Fruit fly (Drosophila melanogaster) whole organism, embryonic: ENCODE measurements around the gene mahe.

ENCODE experiments used
- ATbp ChIP-seq: fragments of 200-800 bp; sonication (Bioruptor generic); optimal IDR thresholded peaks from 2 replicates; lab custom pipeline; 2017; ENCODE audit warnings: missing biosample characterization, mild to moderate bottlenecking, missing genetic modification characterization, missing genetic modification reagents
- B-H1 ChIP-seq: fragments of 200-800 bp; sonication (Bioruptor generic); IDR thresholded peaks from 3 replicates; pipeline ENCODE4 v1.3.6; 2022; ENCODE audit warnings: missing biosample characterization, missing genetic modification characterization
- CG11247 ChIP-seq: fragments of 200-800 bp; sonication (Bioruptor generic); IDR thresholded peaks from 2 replicates; pipeline ENCODE4 v1.3.6; 2022; ENCODE audit warnings: missing biosample characterization, missing genetic modification characterization
- CG12299 ChIP-seq: fragments of 200-800 bp; sonication (Bioruptor generic); optimal IDR thresholded peaks from 2 replicates; lab custom pipeline; 2018; ENCODE audit warnings: missing biosample characterization, mild to moderate bottlenecking, missing genetic modification characterization
- CG12659 ChIP-seq: fragments of 200-800 bp; sonication (Bioruptor generic); optimal IDR thresholded peaks from 3 replicates; lab custom pipeline; 2017; ENCODE audit warnings: mild to moderate bottlenecking, missing biosample characterization, missing genetic modification reagents, missing genetic modification characterization
- CG13296 ChIP-seq: fragments of 200-800 bp; sonication (Bioruptor generic); optimal IDR thresholded peaks from 3 replicates; lab custom pipeline; 2018; ENCODE audit warnings: missing biosample characterization, mild to moderate bottlenecking, missing genetic modification characterization
- CG14441 ChIP-seq: fragments of 200-800 bp; sonication (Bioruptor generic); IDR thresholded peaks from 2 replicates; pipeline ENCODE4 v1.3.6; 2022; ENCODE audit warnings: missing biosample characterization, missing genetic modification characterization
- CG17361 ChIP-seq: fragments of 200-800 bp; sonication (Bioruptor generic); IDR thresholded peaks from 3 replicates; pipeline ENCODE4 v1.3.6; 2022; ENCODE audit warnings: missing biosample characterization, missing genetic modification characterization
- CG17385 ChIP-seq: fragments of 200-800 bp; sonication (Bioruptor generic); optimal IDR thresholded peaks from 3 replicates; lab custom pipeline; 2018; ENCODE audit warnings: missing biosample characterization, mild to moderate bottlenecking, missing genetic modification characterization
- CG2199 ChIP-seq: fragments of 200-800 bp; sonication (Bioruptor generic); IDR thresholded peaks from 3 replicates; pipeline ENCODE4 v1.3.6; 2022; ENCODE audit warnings: missing biosample characterization, missing genetic modification characterization
- CG3281 ChIP-seq: fragments of 200-800 bp; sonication (Bioruptor generic); optimal IDR thresholded peaks from 3 replicates; lab custom pipeline; 2017; ENCODE audit warnings: missing biosample characterization, mild to moderate bottlenecking, missing genetic modification characterization
- CG3726 ChIP-seq: fragments of 200-800 bp; sonication (Bioruptor generic); IDR thresholded peaks from 3 replicates; pipeline ENCODE4, ENCODE4 v1.3.6; 2022; ENCODE audit warnings: missing biosample characterization, missing genetic modification characterization
- CG3995 ChIP-seq: fragments of 200-800 bp; sonication (Bioruptor generic); optimal IDR thresholded peaks from 3 replicates; lab custom pipeline; 2016; ENCODE audit warnings: missing biosample characterization, missing genetic modification characterization
- CG8290 ChIP-seq, 3 experiments: fragments of 200-800 bp; sonication (Bioruptor generic); optimal IDR thresholded peaks; 2 replicates each; lab custom pipeline; 2016 to 2019; ENCODE audit warnings: missing biosample characterization in 3 of 3, missing genetic modification characterization in 3 of 3, mild to moderate bottlenecking in 2 of 3, moderate library complexity in 1 of 3
- CG9609 ChIP-seq: fragments of 200-800 bp; sonication (Bioruptor generic); optimal IDR thresholded peaks from 3 replicates; lab custom pipeline; 2016; ENCODE audit warnings: missing biosample characterization, missing genetic modification characterization
- CG9932 ChIP-seq: fragments of 200-800 bp; sonication (Bioruptor generic); IDR thresholded peaks from 2 replicates; pipeline ENCODE4 v1.3.6; 2022; ENCODE audit warnings: missing biosample characterization, missing genetic modification characterization
- D19A ChIP-seq: fragments of 200-800 bp; optimal IDR thresholded peaks from 3 replicates; lab custom pipeline; 2019; ENCODE audit warnings: missing biosample characterization, mild to moderate bottlenecking, missing genetic modification characterization, moderate library complexity
- Dad ChIP-seq: fragments of 200-800 bp; sonication (Bioruptor generic); optimal IDR thresholded peaks from 3 replicates; lab custom pipeline; 2016; ENCODE audit warnings: missing biosample characterization, missing genetic modification characterization
- Doc3 ChIP-seq: fragments of 200-800 bp; sonication (Bioruptor generic); IDR thresholded peaks from 3 replicates; pipeline ENCODE4 v1.3.6; 2022; ENCODE audit warnings: missing biosample characterization, missing genetic modification characterization; ENCODE audit not compliant: partially characterized antibody
- Hmr ChIP-seq: fragments of 200-800 bp; sonication (Bioruptor generic); optimal IDR thresholded peaks from 3 replicates; lab custom pipeline; 2017; ENCODE audit warnings: mild to moderate bottlenecking, missing biosample characterization, missing genetic modification reagents, missing genetic modification characterization
- MTF-1 ChIP-seq: fragments of 200-800 bp; sonication (Bioruptor generic); optimal IDR thresholded peaks from 2 replicates; lab custom pipeline; 2018; ENCODE audit warnings: missing biosample characterization, mild to moderate bottlenecking, missing genetic modification characterization, borderline replicate concordance
- Meics ChIP-seq: fragments of 200-800 bp; sonication (Bioruptor generic); optimal IDR thresholded peaks from 2 replicates; lab custom pipeline; 2017; ENCODE audit warnings: missing biosample characterization, mild to moderate bottlenecking, missing genetic modification characterization
- NfI ChIP-seq: fragments of 200-800 bp; sonication (Bioruptor generic); optimal IDR thresholded peaks from 3 replicates; lab custom pipeline; 2018; ENCODE audit warnings: missing biosample characterization, mild to moderate bottlenecking, missing genetic modification characterization, moderate library complexity
- Pdp1 ChIP-seq, 2 experiments: fragments of 200-800 bp; sonication (Bioruptor generic); optimal IDR thresholded peaks; 3 replicates each; lab custom pipeline; 2016; ENCODE audit warnings: missing biosample characterization in 2 of 2, missing genetic modification characterization in 2 of 2, mild to moderate bottlenecking in 1 of 2, moderate library complexity in 1 of 2
- Rfx ChIP-seq: fragments of 200-800 bp; sonication (Bioruptor generic); IDR thresholded peaks from 2 replicates; pipeline ENCODE4 v1.3.6; 2022; ENCODE audit warnings: missing biosample characterization, missing genetic modification characterization
- Side ChIP-seq: fragments of 200-800 bp; sonication (Bioruptor generic); optimal IDR thresholded peaks from 2 replicates; lab custom pipeline; 2016; ENCODE audit warnings: missing biosample characterization, missing genetic modification characterization
- Xbp1 ChIP-seq: fragments of 200-800 bp; sonication (Bioruptor generic); optimal IDR thresholded peaks from 3 replicates; lab custom pipeline; 2016; ENCODE audit warnings: missing biosample characterization, mild to moderate bottlenecking, missing genetic modification characterization
- bbx ChIP-seq: fragments of 200-800 bp; sonication (Bioruptor generic); IDR thresholded peaks from 2 replicates; pipeline ENCODE4 v1.3.6; 2022; ENCODE audit warnings: missing biosample characterization, missing genetic modification characterization; ENCODE audit not compliant: partially characterized antibody
- chif ChIP-seq, 2 experiments: fragments of 200-800 bp; sonication (Bioruptor generic); optimal IDR thresholded peaks; 3 replicates each; lab custom pipeline; 2016; ENCODE audit warnings: missing biosample characterization in 2 of 2, missing genetic modification characterization in 2 of 2
- cwo ChIP-seq: fragments of 200-800 bp; sonication (Bioruptor generic); optimal IDR thresholded peaks from 3 replicates; lab custom pipeline; 2017; ENCODE audit warnings: missing biosample characterization, missing genetic modification characterization, mild to moderate bottlenecking, moderate library complexity, missing genetic modification reagents
- fd96Cb ChIP-seq: fragments of 200-800 bp; sonication (Bioruptor generic); optimal IDR thresholded peaks from 2 replicates; lab custom pipeline; 2018; ENCODE audit warnings: missing biosample characterization, mild to moderate bottlenecking, missing genetic modification characterization, moderate library complexity
- gcm2 ChIP-seq: fragments of 200-800 bp; sonication (Bioruptor generic); optimal IDR thresholded peaks from 2 replicates; lab custom pipeline; 2016; ENCODE audit warnings: missing biosample characterization, missing genetic modification characterization
- gsb ChIP-seq: fragments of 200-800 bp; sonication (Bioruptor generic); IDR thresholded peaks from 2 replicates; pipeline ENCODE4 v1.3.6; 2022; ENCODE audit warnings: missing biosample characterization, missing genetic modification characterization
- gt ChIP-seq: fragments of 200-800 bp; sonication (Bioruptor generic); IDR thresholded peaks from 2 replicates; pipeline ENCODE4 v1.3.6; 2022; ENCODE audit warnings: missing biosample characterization, missing genetic modification characterization
- hb ChIP-seq: fragments of 200-800 bp; sonication (Bioruptor generic); IDR thresholded peaks from 3 replicates; pipeline ENCODE4 v1.3.6; 2022; ENCODE audit warnings: missing biosample characterization, missing genetic modification characterization; ENCODE audit not compliant: partially characterized antibody
- her ChIP-seq: fragments of 200-800 bp; sonication (Bioruptor generic); optimal IDR thresholded peaks from 2 replicates; lab custom pipeline; 2016; ENCODE audit warnings: missing biosample characterization, missing genetic modification characterization
- lbe ChIP-seq: fragments of 200-800 bp; sonication (Bioruptor generic); optimal IDR thresholded peaks from 2 replicates; lab custom pipeline; 2016; ENCODE audit warnings: missing biosample characterization, mild to moderate bottlenecking, missing genetic modification characterization
- mam ChIP-seq: fragments of 200-800 bp; sonication (Bioruptor generic); optimal IDR thresholded peaks from 3 replicates; lab custom pipeline; 2016; ENCODE audit warnings: missing biosample characterization, missing genetic modification characterization
- pfk ChIP-seq: fragments of 200-800 bp; sonication (Bioruptor generic); optimal IDR thresholded peaks from 2 replicates; lab custom pipeline; 2018; ENCODE audit warnings: missing biosample characterization, mild to moderate bottlenecking, missing genetic modification characterization, moderate library complexity
- pnt ChIP-seq: fragments of 200-800 bp; sonication (Bioruptor generic); optimal IDR thresholded peaks from 3 replicates; lab custom pipeline; 2016; ENCODE audit warnings: missing biosample characterization, missing genetic modification characterization
- prd ChIP-seq, 3 experiments: fragments of >200 bp in 2 of 3; fragments of 200-800 bp in 1 of 3; sonication (Bioruptor generic) in 1 of 3; optimal IDR thresholded peaks in 2 of 3; IDR thresholded peaks in 1 of 3; 2 replicates in 2 of 3; 3 replicates in 1 of 3; pipeline versions ENCODE4 v1.3.6 to Lab custom; 2017 to 2022; ENCODE audit warnings: missing biosample characterization in 1 of 3, missing genetic modification characterization in 1 of 3
- sisA ChIP-seq: fragments of 200-800 bp; sonication (Bioruptor generic); IDR thresholded peaks from 2 replicates; pipeline ENCODE4 v1.3.6; 2022; ENCODE audit warnings: missing biosample characterization, missing genetic modification characterization
- sr ChIP-seq: fragments of 200-800 bp; sonication (Bioruptor generic); IDR thresholded peaks from 3 replicates; pipeline ENCODE4 v1.3.6; 2022; ENCODE audit warnings: missing biosample characterization, missing genetic modification characterization
- stc ChIP-seq: fragments of 200-800 bp; sonication (Bioruptor generic); IDR thresholded peaks from 2 replicates; pipeline ENCODE4 v1.3.6; 2022; ENCODE audit warnings: missing biosample characterization, missing genetic modification characterization
- tup ChIP-seq: fragments of 200-800 bp; sonication (Bioruptor generic); optimal IDR thresholded peaks from 2 replicates; lab custom pipeline; 2016; ENCODE audit warnings: missing biosample characterization, mild to moderate bottlenecking, missing genetic modification characterization, moderate library complexity
- vvl ChIP-seq: fragments of 200-800 bp; sonication (Bioruptor generic); IDR thresholded peaks from 2 replicates; pipeline ENCODE4 v1.3.6; 2022; ENCODE audit warnings: missing biosample characterization, missing genetic modification characterization

Gene mahe

DNA sequence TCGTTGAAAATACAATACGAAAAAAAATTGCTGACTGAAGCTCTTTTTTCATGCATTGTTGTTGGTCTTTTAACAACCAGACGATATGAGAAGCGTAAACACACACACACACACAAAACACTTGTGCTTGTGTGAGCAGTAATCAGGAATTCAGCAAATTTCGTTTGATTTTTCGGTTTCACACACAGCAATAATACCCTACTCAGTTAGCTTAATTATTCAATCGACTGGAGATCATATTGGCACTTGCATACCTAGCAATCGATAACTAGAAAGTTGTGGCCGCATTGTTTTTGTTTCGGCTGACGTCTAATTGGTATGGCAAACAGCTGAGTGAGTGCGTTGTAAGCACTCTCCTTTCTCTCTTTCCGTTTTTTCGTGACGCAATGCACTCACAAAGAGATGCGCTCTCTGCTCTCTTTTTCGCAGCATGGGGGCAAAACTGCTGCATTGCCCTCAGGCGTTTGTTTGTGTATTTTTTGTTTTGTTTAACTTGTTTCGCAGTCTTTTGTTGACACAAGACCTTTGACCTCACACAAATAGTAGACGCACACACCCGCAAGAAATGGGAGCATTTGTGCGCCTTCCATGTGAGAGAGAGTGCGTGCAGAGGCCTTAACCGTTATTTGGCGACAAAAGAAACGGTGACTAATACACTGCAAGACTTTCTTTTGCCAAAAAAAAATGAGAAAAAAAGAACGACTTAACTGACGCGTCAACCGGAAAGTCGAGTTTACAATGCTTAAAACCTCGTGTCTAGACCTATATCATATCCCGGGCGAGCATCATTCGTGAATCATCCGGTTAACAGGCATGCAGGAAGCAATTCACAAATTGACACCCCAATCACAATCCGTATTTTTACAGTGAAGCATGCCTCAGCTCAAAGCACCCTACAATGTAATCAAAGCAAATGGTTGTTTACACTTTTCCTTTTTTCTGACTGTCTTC lies 13.9 kb upstream of the mahe start (continued):
- TF ChIP-seq gt (GFP tag; lab: Robert Waterston, UW) (no peak), Side (no peak), ATbp (peak; percentile 37), CG3995 (GFP tag; lab: Kevin White, UChicago) (peak; percentile 26), CG9932 (peak; percentile 31; the same call in 1 of the 2 replicates), pfk (GFP tag; lab: Kevin White, UChicago) (no peak), her (GFP tag; lab: Kevin White, UChicago) (no peak), pnt (GFP tag; lab: Kevin White, UChicago) (peak; percentile 41), fd96Cb (peak; percentile 42), stc (GFP tag; lab: Robert Waterston, UW) (0 out of 2 replicates have a peak, but pooled peaks have one; percentile 8), gcm2 (no peak), B-H1 (GFP tag; lab: Robert Waterston, UW) (peak; percentile 13; the same call in 1 of the 3 replicates), sisA (0 out of 2 replicates have a peak, but pooled peaks have one; percentile 15), prd (optimal IDR thresholded peaks at IDR 0.05; lab: Kevin White, UChicago) (no peak), prd (GFP tag; IDR thresholded peaks at IDR 0.05; lab: Robert Waterston, UW) (peak; percentile 34; the same call in 1 of the 3 replicates), CG13296 (GFP tag; lab: Kevin White, UChicago) (peak; percentile 31), tup (GFP tag; lab: Kevin White, UChicago) (no peak), CG3726 (no peak), Hmr (GFP tag; lab: Kevin White, UChicago) (peak; percentile 27), Xbp1 (GFP tag; lab: Kevin White, UChicago) (peak; percentile 41), CG17385 (no peak), Rfx (peak; percentile 56), NfI (GFP tag; lab: Kevin White, UChicago) (peak; percentile 36), Pdp1 (GFP tag; optimal IDR thresholded peaks at IDR 0.05; lab: Kevin White, UChicago) (peak in 1 of 2 experiments; percentile 93), CG9609 (GFP tag; lab: Kevin White, UChicago) (no peak), lbe (GFP tag; lab: Kevin White, UChicago) (peak; percentile 62), hb (GFP tag; lab: Robert Waterston, UW) (no peak), bbx (GFP tag; lab: Robert Waterston, UW) (no peak), gsb (GFP tag; lab: Robert Waterston, UW) (no peak), CG3281 (GFP tag; lab: Kevin White, UChicago) (peak; percentile 5), vvl (GFP tag; lab: Robert Waterston, UW) (peak; percentile 50), MTF-1 (GFP tag; lab: Kevin White, UChicago) (peak; percentile 10), chif (GFP tag; optimal IDR thresholded peaks at IDR 0.05; lab: Kevin White, UChicago) (peak in 1 of 2 experiments; percentile 46), CG12659 (GFP tag; lab: Kevin White, UChicago) (peak; percentile 8), CG2199 (GFP tag; lab: Robert Waterston, UW) (0 out of 3 replicates have a peak, but pooled peaks have one; percentile 13), CG17361 (GFP tag; lab: Robert Waterston, UW) (0 out of 3 replicates have a peak, but pooled peaks have one; percentile 22), CG8290 (GFP tag; optimal IDR thresholded peaks at IDR 0.05; lab: Kevin White, UChicago) (no peak), CG8290 (tag; optimal IDR thresholded peaks at IDR 0.05; lab: Kevin White, UChicago) (peak in 1 of 2 experiments; percentile 58), mam (GFP tag; lab: Kevin White, UChicago) (peak; percentile 28), D19A (tag; lab: Kevin White, UChicago) (peak; percentile 37), Meics (GFP tag; lab: Kevin White, UChicago) (peak; percentile 35), cwo (no peak), CG14441 (GFP tag; lab: Robert Waterston, UW) (0 out of 2 replicates have a peak, but pooled peaks have one; percentile 35), CG12299 (no peak), CG11247 (GFP tag; lab: Robert Waterston, UW) (0 out of 2 replicates have a peak, but pooled peaks have one; percentile 22), Dad (GFP tag; lab: Kevin White, UChicago) (no peak), Doc3 (GFP tag; lab: Robert Waterston, UW) (peak; percentile 27; the same call in 1 of the 3 replicates), sr (GFP tag; lab: Robert Waterston, UW) (no peak)
